Fruit fly (Drosophila melanogaster) whole organism, embryonic: ENCODE results near the gene TpnC25D.

Source experiments
- Abd-B ChIP-seq: fragments of 200-800 bp; sonication (Bioruptor generic); optimal IDR thresholded peaks from 2 replicates; lab custom pipeline; 2018; ENCODE audit warnings: missing biosample characterization, mild to moderate bottlenecking, missing genetic modification characterization, moderate library complexity
- Awh ChIP-seq: fragments of 200-800 bp; sonication (Bioruptor generic); IDR thresholded peaks from 2 replicates; pipeline ENCODE4, ENCODE4 v1.3.6; 2022; ENCODE audit warnings: missing biosample characterization, missing genetic modification characterization
- CG1024 ChIP-seq: fragments of 200-800 bp; sonication (Bioruptor generic); IDR thresholded peaks from 2 replicates; pipeline ENCODE4 v1.3.6; 2022; ENCODE audit warnings: missing biosample characterization, missing genetic modification characterization
- CG11398 ChIP-seq: fragments of 200-800 bp; sonication (Bioruptor generic); optimal IDR thresholded peaks from 2 replicates; lab custom pipeline; 2016; ENCODE audit warnings: missing biosample characterization, missing genetic modification characterization
- CG11696 ChIP-seq: fragments of 200-800 bp; sonication (Bioruptor generic); IDR thresholded peaks from 2 replicates; pipeline ENCODE4 v1.3.6; 2022; ENCODE audit warnings: missing biosample characterization, missing genetic modification characterization
- CG13894 ChIP-seq: fragments of 200-800 bp; sonication (Bioruptor generic); optimal IDR thresholded peaks from 3 replicates; lab custom pipeline; 2018; ENCODE audit warnings: missing biosample characterization, mild to moderate bottlenecking, missing genetic modification characterization, moderate library complexity
- CG14965 ChIP-seq: fragments of 200-800 bp; sonication (Bioruptor generic); optimal IDR thresholded peaks from 2 replicates; lab custom pipeline; 2016; ENCODE audit warnings: missing biosample characterization, missing genetic modification characterization, borderline replicate concordance
- CG16863 ChIP-seq: fragments of 200-800 bp; sonication (Bioruptor generic); optimal IDR thresholded peaks from 3 replicates; lab custom pipeline; 2016; ENCODE audit warnings: missing biosample characterization, missing genetic modification characterization
- CG17361 ChIP-seq: fragments of 200-800 bp; sonication (Bioruptor generic); IDR thresholded peaks from 3 replicates; pipeline ENCODE4 v1.3.6; 2022; ENCODE audit warnings: missing biosample characterization, missing genetic modification characterization
- CG17802 ChIP-seq: fragments of 200-800 bp; sonication (Bioruptor generic); optimal IDR thresholded peaks from 2 replicates; lab custom pipeline; 2018; ENCODE audit warnings: missing biosample characterization, mild to moderate bottlenecking, missing genetic modification characterization, moderate library complexity
- CG18599 ChIP-seq: fragments of 200-800 bp; sonication (Bioruptor generic); optimal IDR thresholded peaks from 3 replicates; lab custom pipeline; 2017; ENCODE audit warnings: missing biosample characterization, missing genetic modification characterization, mild to moderate bottlenecking, moderate library complexity, missing genetic modification reagents
- CG2120 ChIP-seq: fragments of 200-800 bp; sonication (Bioruptor generic); optimal IDR thresholded peaks from 3 replicates; lab custom pipeline; 2016; ENCODE audit warnings: missing biosample characterization, missing genetic modification characterization
- CG2202 ChIP-seq: fragments of 200-800 bp; sonication (Bioruptor generic); optimal IDR thresholded peaks from 2 replicates; lab custom pipeline; 2018; ENCODE audit warnings: missing biosample characterization, mild to moderate bottlenecking, missing genetic modification characterization
- CG30020 ChIP-seq: fragments of 200-800 bp; optimal IDR thresholded peaks from 2 replicates; lab custom pipeline; 2019; ENCODE audit warnings: missing biosample characterization, mild to moderate bottlenecking, missing genetic modification characterization, moderate library complexity
- CG4820 ChIP-seq: fragments of 200-800 bp; sonication (Bioruptor generic); optimal IDR thresholded peaks from 3 replicates; lab custom pipeline; 2016; ENCODE audit warnings: missing biosample characterization, missing genetic modification characterization
- CG4854 ChIP-seq: fragments of 200-800 bp; sonication (Bioruptor generic); optimal IDR thresholded peaks from 2 replicates; lab custom pipeline; 2016; ENCODE audit warnings: missing biosample characterization, missing genetic modification characterization, inconsistent platforms
- CG6854 ChIP-seq: fragments of 200-800 bp; sonication (Bioruptor generic); optimal IDR thresholded peaks from 3 replicates; lab custom pipeline; 2017; ENCODE audit warnings: missing biosample characterization, mild to moderate bottlenecking, missing genetic modification characterization
- CG8359 ChIP-seq: fragments of 200-800 bp; sonication (Bioruptor generic); optimal IDR thresholded peaks from 2 replicates; lab custom pipeline; 2017; ENCODE audit warnings: missing biosample characterization, mild to moderate bottlenecking, missing genetic modification characterization, borderline replicate concordance
- CG8765 ChIP-seq: fragments of 200-800 bp; sonication (Bioruptor generic); IDR thresholded peaks from 2 replicates; pipeline ENCODE4 v1.3.6; 2022; ENCODE audit warnings: missing biosample characterization, missing genetic modification characterization
- Dll ChIP-seq: fragments of 200-800 bp; sonication (Bioruptor generic); IDR thresholded peaks from 4 replicates; pipeline ENCODE4 v1.3.6; 2022; ENCODE audit warnings: missing biosample characterization, missing genetic modification characterization; ENCODE audit not compliant: partially characterized antibody
- E2f1 ChIP-seq: fragments of 200-800 bp; sonication (Bioruptor generic); IDR thresholded peaks from 2 replicates; pipeline ENCODE4 v1.3.6; 2022; ENCODE audit warnings: missing biosample characterization, missing genetic modification characterization
- H15 ChIP-seq: fragments of 200-800 bp; sonication (Bioruptor generic); IDR thresholded peaks from 3 replicates; pipeline ENCODE4 v1.3.6; 2022; ENCODE audit warnings: missing biosample characterization, missing genetic modification characterization
- HLH4C ChIP-seq: fragments of 200-800 bp; sonication (Bioruptor generic); IDR thresholded peaks from 3 replicates; pipeline ENCODE4 v1.3.6; 2022; ENCODE audit warnings: missing biosample characterization, missing genetic modification characterization; ENCODE audit not compliant: partially characterized antibody
- NfI ChIP-seq: fragments of 200-800 bp; sonication (Bioruptor generic); optimal IDR thresholded peaks from 3 replicates; lab custom pipeline; 2018; ENCODE audit warnings: missing biosample characterization, mild to moderate bottlenecking, missing genetic modification characterization, moderate library complexity
- Opbp ChIP-seq: fragments of 200-800 bp; sonication (Bioruptor generic); IDR thresholded peaks from 3 replicates; pipeline ENCODE4 v1.3.6; 2022; ENCODE audit warnings: missing biosample characterization, missing genetic modification characterization; ENCODE audit not compliant: partially characterized antibody
- PHDP ChIP-seq: fragments of 200-800 bp; sonication (Bioruptor generic); optimal IDR thresholded peaks from 3 replicates; lab custom pipeline; 2018; ENCODE audit warnings: missing biosample characterization, mild to moderate bottlenecking, missing genetic modification characterization, moderate library complexity
- Stat92E ChIP-seq, 3 experiments: fragments of >200 bp in 2 of 3; fragments of 200-800 bp in 1 of 3; sonication (Bioruptor generic) in 1 of 3; optimal IDR thresholded peaks; 2 replicates each; lab custom pipeline; 2017 to 2019; ENCODE audit warnings: missing biosample characterization in 3 of 3, missing genetic modification characterization in 3 of 3, mild to moderate bottlenecking in 1 of 3, moderate library complexity in 1 of 3
- ac ChIP-seq: fragments of 200-800 bp; sonication (Bioruptor generic); optimal IDR thresholded peaks from 3 replicates; lab custom pipeline; 2017; ENCODE audit warnings: missing biosample characterization, mild to moderate bottlenecking, missing genetic modification characterization
- ara ChIP-seq: fragments of 200-800 bp; sonication (Bioruptor generic); IDR thresholded peaks from 2 replicates; pipeline ENCODE4 v1.3.6; 2022; ENCODE audit warnings: missing biosample characterization, missing genetic modification characterization
- az2 ChIP-seq: fragments of 200-800 bp; sonication (Bioruptor generic); optimal IDR thresholded peaks from 3 replicates; lab custom pipeline; 2016; ENCODE audit warnings: missing biosample characterization, missing genetic modification characterization
- bigmax ChIP-seq: fragments of 200-800 bp; sonication (Bioruptor generic); optimal IDR thresholded peaks from 2 replicates; lab custom pipeline; 2018; ENCODE audit warnings: missing biosample characterization, mild to moderate bottlenecking, missing genetic modification characterization
- cwo ChIP-seq: fragments of 200-800 bp; sonication (Bioruptor generic); optimal IDR thresholded peaks from 3 replicates; lab custom pipeline; 2017; ENCODE audit warnings: missing biosample characterization, missing genetic modification characterization, mild to moderate bottlenecking, moderate library complexity, missing genetic modification reagents
- en ChIP-seq: fragments of 200-800 bp; sonication (Bioruptor generic); optimal IDR thresholded peaks from 2 replicates; lab custom pipeline; 2016; ENCODE audit warnings: missing biosample characterization, missing genetic modification characterization
- fd3F ChIP-seq: fragments of 200-800 bp; sonication (Bioruptor generic); optimal IDR thresholded peaks from 2 replicates; lab custom pipeline; 2018; ENCODE audit warnings: missing biosample characterization, mild to moderate bottlenecking, missing genetic modification characterization, moderate library complexity
- hb ChIP-seq: fragments of 200-800 bp; sonication (Bioruptor generic); IDR thresholded peaks from 3 replicates; pipeline ENCODE4 v1.3.6; 2022; ENCODE audit warnings: missing biosample characterization, missing genetic modification characterization; ENCODE audit not compliant: partially characterized antibody
- inv ChIP-seq: fragments of 200-800 bp; sonication (Bioruptor generic); IDR thresholded peaks from 2 replicates; pipeline ENCODE4 v1.3.6; 2022; ENCODE audit warnings: missing biosample characterization, missing genetic modification characterization; ENCODE audit not compliant: partially characterized antibody
- oc ChIP-seq: fragments of 200-800 bp; sonication (Bioruptor generic); optimal IDR thresholded peaks from 2 replicates; lab custom pipeline; 2018; ENCODE audit warnings: missing biosample characterization, mild to moderate bottlenecking, missing genetic modification characterization, moderate library complexity
- pnt ChIP-seq: fragments of 200-800 bp; sonication (Bioruptor generic); optimal IDR thresholded peaks from 3 replicates; lab custom pipeline; 2016; ENCODE audit warnings: missing biosample characterization, missing genetic modification characterization
- prd ChIP-seq, 3 experiments: fragments of >200 bp in 2 of 3; fragments of 200-800 bp in 1 of 3; sonication (Bioruptor generic) in 1 of 3; optimal IDR thresholded peaks in 2 of 3; IDR thresholded peaks in 1 of 3; 2 replicates in 2 of 3; 3 replicates in 1 of 3; pipeline versions ENCODE4 v1.3.6 to Lab custom; 2017 to 2022; ENCODE audit warnings: missing biosample characterization in 1 of 3, missing genetic modification characterization in 1 of 3
- so ChIP-seq: fragments of 200-800 bp; sonication (Bioruptor generic); IDR thresholded peaks from 3 replicates; pipeline ENCODE4 v1.3.6; 2022; ENCODE audit warnings: missing biosample characterization, missing genetic modification characterization
- tgo ChIP-seq: fragments of 200-800 bp; sonication (Bioruptor generic); IDR thresholded peaks from 3 replicates; pipeline ENCODE4 v1.3.6; 2022; ENCODE audit warnings: missing biosample characterization, missing genetic modification characterization
- tll ChIP-seq, 2 experiments: fragments of 200-800 bp in 1 of 2; fragments of >200 bp in 1 of 2; sonication (Bioruptor generic) in 1 of 2; optimal IDR thresholded peaks; 2 replicates each; lab custom pipeline; 2017 to 2019; ENCODE audit warnings: missing biosample characterization in 2 of 2, missing genetic modification characterization in 2 of 2, mild to moderate bottlenecking in 1 of 2, moderate library complexity in 1 of 2
- toy ChIP-seq: fragments of 200-800 bp; sonication (Bioruptor generic); IDR thresholded peaks from 2 replicates; pipeline ENCODE4 v1.3.6; 2022; ENCODE audit warnings: missing biosample characterization, missing genetic modification characterization
- vfl ChIP-seq: fragments of 200-800 bp; sonication (Bioruptor generic); optimal IDR thresholded peaks from 2 replicates; lab custom pipeline; 2016; ENCODE audit warnings: missing biosample characterization, missing genetic modification characterization
- vvl ChIP-seq: fragments of 200-800 bp; sonication (Bioruptor generic); IDR thresholded peaks from 2 replicates; pipeline ENCODE4 v1.3.6; 2022; ENCODE audit warnings: missing biosample characterization, missing genetic modification characterization

TpnC25D gene

dm6 chr2L:5256036-5256846 is 39.7 kb downstream of the TpnC25D start (continued):
- TF ChIP-seq H15 (0 out of 3 replicates have a peak, but pooled peaks have one; percentile 45), toy (no peak), cwo (no peak), so (GFP tag; lab: Robert Waterston, UW) (peak; percentile 69; the same call in 2 of the 3 replicates), CG14965 (GFP tag; lab: Kevin White, UChicago) (no peak), CG30020 (peak; percentile 14), CG2120 (no peak), CG17802 (tag; lab: Kevin White, UChicago) (no peak), Opbp (no peak), CG11696 (GFP tag; lab: Robert Waterston, UW) (no peak), inv (GFP tag; lab: Robert Waterston, UW) (no peak), CG2202 (tag; lab: Kevin White, UChicago) (peak; percentile 90), tll (GFP tag; optimal IDR thresholded peaks at IDR 0.05; lab: Kevin White, UChicago) (no peak), CG6854 (GFP tag; lab: Kevin White, UChicago) (no peak)

DNA sequence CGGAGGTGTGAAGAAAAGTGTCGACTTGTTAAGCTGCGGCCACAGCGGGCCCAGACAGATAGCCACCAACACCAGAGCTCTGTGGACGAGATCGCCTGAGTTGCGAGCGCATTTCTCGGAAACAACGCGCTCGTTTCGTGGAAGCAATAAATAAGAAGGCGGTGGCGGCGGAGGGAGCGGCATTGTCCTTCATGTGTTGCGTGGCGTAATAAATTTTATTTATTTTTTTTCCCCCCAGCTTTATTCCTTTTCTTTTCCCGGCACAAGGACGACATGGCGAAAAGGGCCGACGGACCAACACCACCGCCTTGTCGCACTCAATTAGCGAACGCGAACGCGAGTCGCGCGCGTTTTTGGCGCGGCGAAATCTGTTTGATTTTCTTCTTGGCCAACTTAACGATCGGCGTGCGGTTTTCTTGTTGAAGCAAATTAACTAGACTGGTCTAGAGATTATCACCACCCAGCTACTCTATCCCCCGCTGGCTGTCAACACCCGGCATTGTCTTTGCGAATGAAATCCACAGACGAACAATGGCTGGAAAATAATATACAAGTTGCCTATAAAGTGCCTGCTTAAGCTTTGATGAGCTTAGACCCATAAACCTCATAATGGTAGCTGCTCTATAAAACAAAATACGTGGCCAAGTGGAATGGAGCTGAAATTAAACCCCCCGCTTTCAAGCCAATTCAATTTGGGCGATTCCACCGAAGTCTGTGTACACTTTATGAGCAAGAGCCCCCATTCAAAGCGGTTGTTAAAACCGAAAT is 42.8 kb downstream of the TpnC25D start:
- no peak for TF ChIP-seq prd (optimal IDR thresholded peaks at IDR 0.05; lab: Kevin White, UChicago)
- no peak for TF ChIP-seq prd (GFP tag; IDR thresholded peaks at IDR 0.05; lab: Robert Waterston, UW)
- TF ChIP-seq Stat92E (GFP tag; optimal IDR thresholded peaks at IDR 0.05; lab: Kevin White, UChicago), result peak in 1 of 3 experiments; percentile 35
- TF ChIP-seq CG16863 (GFP tag; lab: Kevin White, UChicago), result no peak
- no peak for TF ChIP-seq vfl
- no peak for TF ChIP-seq ac (GFP tag; lab: Kevin White, UChicago)
- no peak for TF ChIP-seq bigmax (GFP tag; lab: Kevin White, UChicago)
- TF ChIP-seq fd3F (GFP tag; lab: Kevin White, UChicago), result no peak
- no peak for TF ChIP-seq CG4820 (GFP tag; lab: Kevin White, UChicago)
- no peak for TF ChIP-seq NfI (GFP tag; lab: Kevin White, UChicago)
- peak; percentile 16 for TF ChIP-seq Abd-B (GFP tag; lab: Kevin White, UChicago)
- no peak for TF ChIP-seq CG4854
- TF ChIP-seq CG18599 (GFP tag; lab: Kevin White, UChicago), result no peak
- TF ChIP-seq CG1024 (GFP tag; lab: Robert Waterston, UW), result no peak
- 0 out of 3 replicates have a peak, but pooled peaks have one; percentile 26 for TF ChIP-seq HLH4C (GFP tag; lab: Robert Waterston, UW)
- 0 out of 2 replicates have a peak, but pooled peaks have one; percentile 6 for TF ChIP-seq ara (GFP tag; lab: Robert Waterston, UW)
- no peak for TF ChIP-seq Dll (GFP tag; lab: Robert Waterston, UW)
- no peak for TF ChIP-seq PHDP
- peak; percentile 27 for TF ChIP-seq CG13894 (tag; lab: Kevin White, UChicago)
- no peak for TF ChIP-seq E2f1 (GFP tag; lab: Robert Waterston, UW)
- no peak for TF ChIP-seq CG11398 (GFP tag; lab: Kevin White, UChicago)
- peak; percentile 20; the same call in 1 of the 2 replicates for TF ChIP-seq vvl (GFP tag; lab: Robert Waterston, UW)
- TF ChIP-seq CG8765 (GFP tag; lab: Robert Waterston, UW), result no peak
- TF ChIP-seq Awh, result peak; percentile 32; the same call in 1 of the 2 replicates
- TF ChIP-seq tgo (GFP tag; lab: Robert Waterston, UW), result no peak
- peak; percentile 97 for TF ChIP-seq CG8359
- peak; percentile 83 for TF ChIP-seq oc (tag; lab: Kevin White, UChicago)
- 0 out of 3 replicates have a peak, but pooled peaks have one; percentile 11 for TF ChIP-seq CG17361 (GFP tag; lab: Robert Waterston, UW)
- no peak for TF ChIP-seq hb
- no peak for TF ChIP-seq en (GFP tag; lab: Kevin White, UChicago)
- no peak for TF ChIP-seq pnt
- no peak for TF ChIP-seq CG2120
- TF ChIP-seq az2 (GFP tag; lab: Kevin White, UChicago), result no peak
